Fruit fly (Drosophila melanogaster) Kc167 (cell line): ENCODE data around the gene GluRIIB.

Source experiments
- Myc ChIP-seq: fragments of >200 bp; optimal IDR thresholded peaks from 2 replicates; lab custom pipeline; 2017; ENCODE audit warnings: missing external identifiers
- psq ChIP-seq: fragments of >200 bp; optimal IDR thresholded peaks from 2 replicates; lab custom pipeline; 2017; ENCODE audit warnings: missing external identifiers
- ttk ChIP-seq: sonication (Bioruptor generic); optimal IDR thresholded peaks from 2 replicates; lab custom pipeline; 2017; ENCODE audit warnings: missing external identifiers

DNA sequence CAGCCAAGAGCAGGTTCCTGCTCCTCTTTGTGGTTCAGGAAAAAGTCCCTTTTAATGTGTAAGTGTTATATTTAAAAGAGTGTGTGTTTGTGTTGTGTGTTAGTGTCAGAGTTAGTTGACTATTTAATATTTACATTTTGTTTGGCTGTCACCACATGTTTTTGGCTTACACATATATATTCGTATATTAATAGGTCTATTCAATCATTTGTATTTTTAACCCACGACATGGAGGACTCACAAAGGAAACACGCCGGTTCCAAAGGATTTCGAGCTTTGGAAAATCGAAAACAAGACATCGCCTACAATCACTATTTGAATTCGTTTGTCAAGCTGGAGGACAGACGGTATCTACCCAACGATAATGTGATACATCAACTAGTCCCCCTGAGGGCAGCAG, 5.4 kb upstream of the GluRIIB start, which contains the start of the genes CG14013 and CG14017:
- no peak for TF ChIP-seq psq (lab: Kevin White, UChicago)
- no peak for TF ChIP-seq Myc (lab: Kevin White, UChicago)
- no peak for TF ChIP-seq ttk (lab: Kevin White, UChicago)
